Worm (Caenorhabditis elegans) whole organism, L3 larva: ENCODE results near the gene col-172.

Experiments used
- R02D3.7 ChIP-seq: fragments of 150-350 bp; optimal IDR thresholded peaks from 2 replicates; lab custom pipeline; 2014; ENCODE audit warnings: missing biosample characterization, missing genetic modification characterization
- aly-2 ChIP-seq: fragments of 150-350 bp; optimal IDR thresholded peaks from 2 replicates; lab custom pipeline; 2014; ENCODE audit warnings: missing biosample characterization, missing genetic modification characterization
- ama-1 ChIP-seq: fragments of 150-350 bp; optimal IDR thresholded peaks from 2 replicates; lab custom pipeline; 2018
- ceh-16 ChIP-seq: sonication (generic microtip); optimal IDR thresholded peaks from 2 replicates; lab custom pipeline; 2017; ENCODE audit warnings: missing biosample characterization, missing genetic modification characterization
- ceh-28 ChIP-seq: fragments of 150-350 bp; optimal IDR thresholded peaks from 2 replicates; lab custom pipeline; 2014; ENCODE audit warnings: missing biosample characterization, missing genetic modification reagents, missing genetic modification characterization
- ceh-82 ChIP-seq: fragments of 150-350 bp; optimal IDR thresholded peaks from 2 replicates; lab custom pipeline; 2014; ENCODE audit warnings: missing biosample characterization, missing genetic modification characterization
- ceh-9 ChIP-seq: sonication (generic microtip); optimal IDR thresholded peaks from 2 replicates; lab custom pipeline; 2018; ENCODE audit warnings: missing biosample characterization, missing genetic modification characterization
- daf-12 ChIP-seq: fragments of 150-350 bp; optimal IDR thresholded peaks from 2 replicates; lab custom pipeline; 2014; ENCODE audit warnings: missing biosample characterization, missing genetic modification reagents, missing genetic modification characterization
- egl-27 ChIP-seq: sonication (generic microtip); optimal IDR thresholded peaks from 4 replicates; lab custom pipeline; 2017; ENCODE audit warnings: missing biosample characterization, missing genetic modification reagents, missing genetic modification characterization
- elt-1 ChIP-seq: fragments of 150-350 bp; optimal IDR thresholded peaks from 2 replicates; lab custom pipeline; 2014; ENCODE audit warnings: missing biosample characterization, missing genetic modification characterization
- elt-2 ChIP-seq: sonication (generic microtip); optimal IDR thresholded peaks from 2 replicates; lab custom pipeline; 2016; ENCODE audit warnings: missing genetic modification reagents, mild to moderate bottlenecking, missing genetic modification characterization, missing compliant biosample characterization
- fkh-10 ChIP-seq: sonication (generic microtip); optimal IDR thresholded peaks from 2 replicates; lab custom pipeline; 2017; ENCODE audit warnings: missing biosample characterization, missing genetic modification reagents, missing genetic modification characterization
- fkh-2 ChIP-seq: fragments of 150-350 bp; optimal IDR thresholded peaks from 2 replicates; lab custom pipeline; 2014; ENCODE audit warnings: missing biosample characterization, missing genetic modification reagents, missing genetic modification characterization
- fos-1 ChIP-seq: fragments of 150-350 bp; optimal IDR thresholded peaks from 2 replicates; lab custom pipeline; 2014; ENCODE audit warnings: missing biosample characterization, missing genetic modification characterization
- hmg-11 ChIP-seq: sonication (generic microtip); optimal IDR thresholded peaks from 2 replicates; lab custom pipeline; 2016; ENCODE audit warnings: missing genetic modification characterization, missing compliant biosample characterization
- jun-1 ChIP-seq: fragments of 150-350 bp; optimal IDR thresholded peaks from 2 replicates; lab custom pipeline; 2014; ENCODE audit warnings: missing biosample characterization, missing genetic modification reagents, missing genetic modification characterization
- lin-39 ChIP-seq: fragments of 150-350 bp; optimal IDR thresholded peaks from 2 replicates; lab custom pipeline; 2018; ENCODE audit warnings: missing biosample characterization, missing genetic modification reagents, missing genetic modification characterization
- lsy-12 ChIP-seq: sonication (generic microtip); optimal IDR thresholded peaks from 2 replicates; lab custom pipeline; 2016; ENCODE audit warnings: mild to moderate bottlenecking, missing genetic modification characterization, missing compliant biosample characterization
- mdl-1 ChIP-seq: fragments of 150-350 bp; optimal IDR thresholded peaks from 2 replicates; lab custom pipeline; 2014; ENCODE audit warnings: missing biosample characterization, missing genetic modification characterization
- mml-1 ChIP-seq: fragments of 150-350 bp; sonication (generic microtip); optimal IDR thresholded peaks from 3 replicates; lab custom pipeline; 2014; ENCODE audit warnings: missing biosample characterization, missing genetic modification characterization
- nfya-1 ChIP-seq: sonication (generic microtip); optimal IDR thresholded peaks from 2 replicates; lab custom pipeline; 2017; ENCODE audit warnings: missing genetic modification characterization, mild to moderate bottlenecking, missing compliant biosample characterization, antibody characterized with exemption, moderate library complexity; ENCODE audit not compliant: insufficient read depth
- nhr-11 ChIP-seq: fragments of 150-350 bp; optimal IDR thresholded peaks from 2 replicates; lab custom pipeline; 2014; ENCODE audit warnings: missing biosample characterization, missing genetic modification characterization
- nhr-12 ChIP-seq: fragments of 150-350 bp; optimal IDR thresholded peaks from 2 replicates; lab custom pipeline; 2014; ENCODE audit warnings: missing biosample characterization, missing genetic modification characterization
- nhr-23 ChIP-seq: fragments of 150-350 bp; optimal IDR thresholded peaks from 2 replicates; lab custom pipeline; 2014; ENCODE audit warnings: missing biosample characterization, missing genetic modification reagents, missing genetic modification characterization
- nhr-237 ChIP-seq: fragments of 150-350 bp; optimal IDR thresholded peaks from 2 replicates; lab custom pipeline; 2014; ENCODE audit warnings: missing biosample characterization, missing genetic modification characterization
- nhr-25 ChIP-seq: sonication (generic microtip); optimal IDR thresholded peaks from 2 replicates; lab custom pipeline; 2017; ENCODE audit warnings: missing biosample characterization, missing genetic modification characterization
- nhr-28 ChIP-seq: fragments of 150-350 bp; optimal IDR thresholded peaks from 2 replicates; lab custom pipeline; 2014; ENCODE audit warnings: missing biosample characterization, missing genetic modification characterization
- nhr-43 ChIP-seq: sonication (generic microtip); optimal IDR thresholded peaks from 2 replicates; lab custom pipeline; 2016; ENCODE audit warnings: mild to moderate bottlenecking, missing genetic modification characterization, missing compliant biosample characterization; ENCODE audit not compliant: poor library complexity, severe bottlenecking
- nhr-67 ChIP-seq: fragments of 150-350 bp; optimal IDR thresholded peaks from 2 replicates; lab custom pipeline; 2014; ENCODE audit warnings: missing biosample characterization, missing genetic modification characterization
- nhr-76 ChIP-seq: fragments of 150-350 bp; sonication (generic microtip); optimal IDR thresholded peaks from 5 replicates; lab custom pipeline; 2014; ENCODE audit warnings: missing biosample characterization, missing genetic modification characterization
- nhr-77 ChIP-seq: fragments of 150-350 bp; optimal IDR thresholded peaks from 2 replicates; lab custom pipeline; 2014; ENCODE audit warnings: missing biosample characterization, missing genetic modification characterization
- pha-4 ChIP-seq: fragments of 150-350 bp; optimal IDR thresholded peaks from 2 replicates; lab custom pipeline; 2014; ENCODE audit warnings: missing biosample characterization, missing genetic modification reagents, missing genetic modification characterization
- pqm-1 ChIP-seq: fragments of 150-350 bp; optimal IDR thresholded peaks from 2 replicates; lab custom pipeline; 2017; ENCODE audit warnings: missing biosample characterization, missing genetic modification characterization, inconsistent platforms
- skn-1 ChIP-seq: fragments of 150-350 bp; optimal IDR thresholded peaks from 2 replicates; lab custom pipeline; 2014; ENCODE audit warnings: missing biosample characterization, missing genetic modification characterization
- snpc-4 ChIP-seq: fragments of 150-350 bp; optimal IDR thresholded peaks from 2 replicates; lab custom pipeline; 2014; ENCODE audit warnings: missing biosample characterization, missing genetic modification characterization
- unc-62 ChIP-seq: fragments of 150-350 bp; sonication (generic microtip); optimal IDR thresholded peaks from 4 replicates; lab custom pipeline; 2014; ENCODE audit warnings: missing biosample characterization, missing genetic modification reagents, missing genetic modification characterization
- ztf-11 ChIP-seq: fragments of 150-350 bp; optimal IDR thresholded peaks from 2 replicates; lab custom pipeline; 2014; ENCODE audit warnings: missing biosample characterization, missing genetic modification characterization

The col-172 gene

ce11 chrX:6638985-6639573, 33.5 kb upstream of the col-172 start:
- TF ChIP-seq unc-62 (GFP tag; lab: Kevin White, UChicago) (no peak), nhr-28 (no peak), daf-12 (tag; lab: Kevin White, UChicago) (no peak), hmg-11 (tag; lab: Kevin White, UChicago) (no peak), nhr-11 (tag; lab: Kevin White, UChicago) (no peak), fkh-10 (GFP tag; lab: Kevin White, UChicago) (no peak), pqm-1 (peak; percentile 70), nfya-1 (tag; lab: Kevin White, UChicago) (peak; percentile 16), skn-1 (tag; lab: Kevin White, UChicago) (no peak), lin-39 (tag; lab: Kevin White, UChicago) (no peak), elt-2 (tag; lab: Kevin White, UChicago) (peak; percentile 73), nhr-43 (tag; lab: Kevin White, UChicago) (peak; percentile 62), lsy-12 (tag; lab: Kevin White, UChicago) (no peak), mdl-1 (no peak), ceh-16 (tag; lab: Kevin White, UChicago) (no peak), pha-4 (tag; lab: Kevin White, UChicago) (no peak), jun-1 (tag; lab: Kevin White, UChicago) (peak; percentile 40), ceh-9 (tag; lab: Kevin White, UChicago) (no peak), fkh-2 (tag; lab: Kevin White, UChicago) (no peak), nhr-12 (tag; lab: Kevin White, UChicago) (no peak), R02D3.7 (tag; lab: Kevin White, UChicago) (no peak), egl-27 (tag; lab: Kevin White, UChicago) (no peak), nhr-23 (peak; percentile 67), aly-2 (tag; lab: Kevin White, UChicago) (no peak), nhr-25 (tag; lab: Kevin White, UChicago) (peak; percentile 75), nhr-237 (no peak), nhr-77 (tag; lab: Kevin White, UChicago) (no peak), nhr-76 (tag; lab: Kevin White, UChicago) (no peak), ceh-28 (peak; percentile 32), ztf-11 (tag; lab: Kevin White, UChicago) (no peak)

DNA sequence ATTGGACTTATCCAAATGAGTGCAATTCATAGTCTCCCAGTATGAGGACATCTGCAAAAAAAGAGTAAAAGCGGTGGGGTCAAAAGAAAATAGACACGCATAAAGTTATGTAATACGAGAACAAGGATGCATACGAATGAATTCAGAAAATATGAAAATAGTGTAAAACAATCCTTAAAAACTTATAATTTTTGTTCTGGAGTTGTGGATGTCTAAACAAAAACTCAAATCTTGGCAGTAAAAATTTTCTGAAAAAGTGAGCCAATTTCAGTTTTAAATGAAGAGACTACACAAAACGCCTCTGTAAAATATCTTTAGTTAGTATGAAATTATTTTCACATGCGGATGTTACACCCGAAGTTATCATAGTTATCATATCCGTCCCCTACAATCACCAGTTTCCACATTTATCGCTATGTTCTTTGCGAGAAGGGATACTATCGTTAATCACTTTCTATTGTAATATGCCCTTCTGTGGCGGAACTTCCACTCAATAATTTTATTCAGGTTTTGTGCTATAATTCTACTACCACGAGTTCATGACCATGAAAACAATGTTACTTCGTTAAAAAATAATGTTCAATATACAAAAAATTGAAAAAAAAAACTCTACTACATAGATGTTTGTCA, 31.9 kb upstream of the col-172 start, which contains the start of gene nhr-120:
Gene nhr-120 (minus strand): TSS at position 51 of the 630 bp plus-strand sequence.
- no peak for TF ChIP-seq fos-1 (tag; lab: Kevin White, UChicago)
- no peak for TF ChIP-seq nhr-77 (tag; lab: Kevin White, UChicago)
- TF ChIP-seq nhr-23 = no peak
- TF ChIP-seq elt-2 (tag; lab: Kevin White, UChicago) = no peak
- TF ChIP-seq ama-1 (lab: Kevin White, UChicago) = no peak
- no peak for TF ChIP-seq mdl-1
- peak; percentile 17 for TF ChIP-seq nhr-25 (tag; lab: Kevin White, UChicago)
- TF ChIP-seq lin-39 (tag; lab: Kevin White, UChicago) = no peak
- no peak for TF ChIP-seq ceh-9 (tag; lab: Kevin White, UChicago)

DNA sequence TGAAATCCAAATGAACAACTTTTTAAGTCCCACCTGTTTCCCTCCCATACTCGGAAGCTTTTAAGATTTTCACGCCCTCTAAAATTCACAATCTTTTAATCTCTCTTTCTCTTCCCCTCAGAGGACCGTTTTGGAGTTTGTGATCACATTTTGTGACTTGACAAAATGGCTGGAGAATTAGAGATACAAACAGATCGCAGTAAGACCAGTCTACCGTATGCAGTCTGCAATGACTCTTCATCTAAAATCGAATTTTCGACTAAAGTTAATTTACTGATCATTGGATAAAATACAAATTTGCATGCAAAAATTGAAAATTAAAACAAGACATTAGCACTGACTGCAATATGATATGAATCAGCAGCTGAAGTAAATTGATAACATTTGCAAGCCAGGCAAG, 31.1 kb upstream of the col-172 start:
- no peak for TF ChIP-seq fkh-10 (GFP tag; lab: Kevin White, UChicago)
- peak; percentile 55 for TF ChIP-seq nhr-25 (tag; lab: Kevin White, UChicago)
- peak; percentile 18 for TF ChIP-seq nfya-1 (tag; lab: Kevin White, UChicago)
- no peak for TF ChIP-seq mml-1 (tag; lab: Kevin White, UChicago)
- TF ChIP-seq elt-2 (tag; lab: Kevin White, UChicago) = peak; percentile 29

DNA sequence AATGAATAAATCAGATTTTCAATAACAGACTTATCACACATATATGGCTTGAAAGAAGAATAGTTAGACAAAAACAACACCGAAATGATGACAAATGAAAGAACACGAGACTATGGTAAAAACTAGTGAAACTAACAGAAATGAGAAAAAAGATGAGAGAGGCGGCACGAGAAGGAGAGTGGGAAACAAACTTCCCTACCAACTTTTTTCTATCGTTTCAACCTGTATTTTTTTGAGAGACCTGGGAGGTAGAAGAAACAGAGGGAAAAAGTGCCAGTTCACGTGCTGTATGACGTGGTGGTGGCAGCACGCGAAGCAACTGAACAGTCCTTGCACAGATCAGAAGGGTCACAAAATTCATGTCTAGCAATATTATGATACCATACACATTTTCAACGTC, 29.8 kb upstream of the col-172 start:
- TF ChIP-seq nhr-43 (tag; lab: Kevin White, UChicago) = no peak
- TF ChIP-seq elt-1 (tag; lab: Kevin White, UChicago) = no peak
- peak; percentile 41 for TF ChIP-seq skn-1 (tag; lab: Kevin White, UChicago)
- TF ChIP-seq nhr-25 (tag; lab: Kevin White, UChicago) = peak; percentile 49
- no peak for TF ChIP-seq ztf-11 (tag; lab: Kevin White, UChicago)
- peak; percentile 49 for TF ChIP-seq elt-2 (tag; lab: Kevin White, UChicago)
- no peak for TF ChIP-seq nhr-67 (tag; lab: Kevin White, UChicago)
- TF ChIP-seq pha-4 (tag; lab: Kevin White, UChicago) = peak; percentile 65
- no peak for TF ChIP-seq snpc-4
- no peak for TF ChIP-seq ceh-82 (tag; lab: Kevin White, UChicago)
- TF ChIP-seq mdl-1 = peak; percentile 34
- peak; percentile 29 for TF ChIP-seq nhr-23
- no peak for TF ChIP-seq nhr-77 (tag; lab: Kevin White, UChicago)
